Fruit fly (Drosophila melanogaster) whole organism, embryonic: ENCODE data around the gene CG5355.
A peak's percentile ranks its signal among the peaks of the same experiment; 100 is the strongest.

Experiments used
- ATbp ChIP-seq: fragments of 200-800 bp; sonication (Bioruptor generic); optimal IDR thresholded peaks from 2 replicates; lab custom pipeline; 2017; ENCODE audit warnings: missing biosample characterization, mild to moderate bottlenecking, missing genetic modification characterization, missing genetic modification reagents
- CG1024 ChIP-seq: fragments of 200-800 bp; sonication (Bioruptor generic); IDR thresholded peaks from 2 replicates; pipeline ENCODE4 v1.3.6; 2022; ENCODE audit warnings: missing biosample characterization, missing genetic modification characterization
- CG10366 ChIP-seq: fragments of 200-800 bp; sonication (Bioruptor generic); IDR thresholded peaks from 2 replicates; pipeline ENCODE4 v1.3.6; 2022; ENCODE audit warnings: missing biosample characterization, missing genetic modification characterization
- CG11695 ChIP-seq: fragments of 200-800 bp; sonication (Bioruptor generic); IDR thresholded peaks from 3 replicates; pipeline ENCODE4 v1.3.6; 2022; ENCODE audit warnings: missing biosample characterization, missing genetic modification characterization
- CG12391 ChIP-seq: fragments of 200-800 bp; sonication (Bioruptor generic); optimal IDR thresholded peaks from 3 replicates; lab custom pipeline; 2018; ENCODE audit warnings: missing biosample characterization, mild to moderate bottlenecking, missing genetic modification characterization, moderate library complexity
- CG13296 ChIP-seq: fragments of 200-800 bp; sonication (Bioruptor generic); optimal IDR thresholded peaks from 3 replicates; lab custom pipeline; 2018; ENCODE audit warnings: missing biosample characterization, mild to moderate bottlenecking, missing genetic modification characterization
- CG16779 ChIP-seq: fragments of 200-800 bp; sonication (Bioruptor generic); IDR thresholded peaks from 2 replicates; pipeline ENCODE4 v1.3.6; 2022; ENCODE audit warnings: missing biosample characterization, missing genetic modification characterization
- CG16813 ChIP-seq: fragments of 200-800 bp; sonication (Bioruptor generic); IDR thresholded peaks from 3 replicates; pipeline ENCODE4 v1.3.6; 2022; ENCODE audit warnings: missing biosample characterization, missing genetic modification characterization; ENCODE audit not compliant: partially characterized antibody
- CG17359 ChIP-seq: fragments of 200-800 bp; sonication (Bioruptor generic); optimal IDR thresholded peaks from 3 replicates; lab custom pipeline; 2018; ENCODE audit warnings: missing biosample characterization, mild to moderate bottlenecking, missing genetic modification characterization, moderate library complexity
- CG2129 ChIP-seq: fragments of 200-800 bp; sonication (Bioruptor generic); IDR thresholded peaks from 2 replicates; pipeline ENCODE4 v1.3.6; 2022; ENCODE audit warnings: missing biosample characterization, missing genetic modification characterization; ENCODE audit not compliant: partially characterized antibody
- CG2202 ChIP-seq: fragments of 200-800 bp; sonication (Bioruptor generic); optimal IDR thresholded peaks from 2 replicates; lab custom pipeline; 2018; ENCODE audit warnings: missing biosample characterization, mild to moderate bottlenecking, missing genetic modification characterization
- CG2712 ChIP-seq: fragments of 200-800 bp; optimal IDR thresholded peaks from 3 replicates; lab custom pipeline; 2019; ENCODE audit warnings: missing biosample characterization, mild to moderate bottlenecking, missing genetic modification characterization, moderate library complexity
- CG30020 ChIP-seq: fragments of 200-800 bp; optimal IDR thresholded peaks from 2 replicates; lab custom pipeline; 2019; ENCODE audit warnings: missing biosample characterization, mild to moderate bottlenecking, missing genetic modification characterization, moderate library complexity
- CG30403 ChIP-seq: fragments of 200-800 bp; sonication (Bioruptor generic); optimal IDR thresholded peaks from 3 replicates; lab custom pipeline; 2016; ENCODE audit warnings: missing biosample characterization, missing genetic modification characterization
- CG3726 ChIP-seq: fragments of 200-800 bp; sonication (Bioruptor generic); IDR thresholded peaks from 3 replicates; pipeline ENCODE4, ENCODE4 v1.3.6; 2022; ENCODE audit warnings: missing biosample characterization, missing genetic modification characterization
- CG4282 ChIP-seq: fragments of 200-800 bp; sonication (Bioruptor generic); optimal IDR thresholded peaks from 2 replicates; lab custom pipeline; 2016; ENCODE audit warnings: missing biosample characterization, missing genetic modification characterization
- CG4617 ChIP-seq: fragments of 200-800 bp; sonication (Bioruptor generic); optimal IDR thresholded peaks from 3 replicates; lab custom pipeline; 2016; ENCODE audit warnings: missing biosample characterization, missing genetic modification characterization, borderline replicate concordance
- CG4730 ChIP-seq: fragments of 200-800 bp; sonication (Bioruptor generic); IDR thresholded peaks from 2 replicates; pipeline ENCODE4 v1.3.6; 2022; ENCODE audit warnings: missing biosample characterization, missing genetic modification characterization
- CG4854 ChIP-seq: fragments of 200-800 bp; sonication (Bioruptor generic); optimal IDR thresholded peaks from 2 replicates; lab custom pipeline; 2016; ENCODE audit warnings: missing biosample characterization, missing genetic modification characterization, inconsistent platforms
- CG7745 ChIP-seq: fragments of 200-800 bp; sonication (Bioruptor generic); optimal IDR thresholded peaks from 2 replicates; lab custom pipeline; 2018; ENCODE audit warnings: missing biosample characterization, mild to moderate bottlenecking, missing genetic modification characterization, moderate library complexity
- CG8281 ChIP-seq: fragments of 200-800 bp; sonication (Bioruptor generic); optimal IDR thresholded peaks from 2 replicates; lab custom pipeline; 2018; ENCODE audit warnings: missing biosample characterization, mild to moderate bottlenecking, missing genetic modification characterization, moderate library complexity
- CG8359 ChIP-seq: fragments of 200-800 bp; sonication (Bioruptor generic); optimal IDR thresholded peaks from 2 replicates; lab custom pipeline; 2017; ENCODE audit warnings: missing biosample characterization, mild to moderate bottlenecking, missing genetic modification characterization, borderline replicate concordance
- CG8478 ChIP-seq: fragments of >200 bp; optimal IDR thresholded peaks from 2 replicates; lab custom pipeline; 2018
- Chrac-16 ChIP-seq: fragments of 200-800 bp; sonication (Bioruptor generic); optimal IDR thresholded peaks from 3 replicates; lab custom pipeline; 2016; ENCODE audit warnings: missing biosample characterization, missing genetic modification characterization
- Dip2 ChIP-seq: fragments of 200-800 bp; sonication (Bioruptor generic); IDR thresholded peaks from 2 replicates; pipeline ENCODE4 v1.3.6; 2022; ENCODE audit warnings: missing biosample characterization, missing genetic modification characterization
- GATAe ChIP-seq: fragments of 200-800 bp; sonication (Bioruptor generic); conservative IDR thresholded peaks from 2 replicates; pipeline ENCODE4 v1.3.6; 2022; ENCODE audit warnings: missing biosample characterization, missing genetic modification characterization
- HLH4C ChIP-seq: fragments of 200-800 bp; sonication (Bioruptor generic); IDR thresholded peaks from 3 replicates; pipeline ENCODE4 v1.3.6; 2022; ENCODE audit warnings: missing biosample characterization, missing genetic modification characterization; ENCODE audit not compliant: partially characterized antibody
- Mes4 ChIP-seq: fragments of 200-800 bp; sonication (Bioruptor generic); optimal IDR thresholded peaks from 2 replicates; lab custom pipeline; 2016; ENCODE audit warnings: missing biosample characterization, missing genetic modification characterization
- Myb ChIP-seq: fragments of 200-800 bp; sonication (Bioruptor generic); optimal IDR thresholded peaks from 2 replicates; lab custom pipeline; 2016; ENCODE audit warnings: missing biosample characterization, missing genetic modification characterization
- Neu2 ChIP-seq: fragments of 200-800 bp; sonication (Bioruptor generic); optimal IDR thresholded peaks from 3 replicates; lab custom pipeline; 2016; ENCODE audit warnings: missing biosample characterization, missing genetic modification characterization, borderline replicate concordance
- Ravus ChIP-seq: fragments of 200-800 bp; sonication (Bioruptor generic); IDR thresholded peaks from 2 replicates; pipeline ENCODE4 v1.3.6; 2022; ENCODE audit warnings: missing biosample characterization, missing genetic modification characterization
- Sry-β ChIP-seq: fragments of 200-800 bp; sonication (Bioruptor generic); optimal IDR thresholded peaks from 2 replicates; lab custom pipeline; 2018; ENCODE audit warnings: missing biosample characterization, mild to moderate bottlenecking, missing genetic modification characterization, moderate library complexity
- amos ChIP-seq: fragments of 200-800 bp; sonication (Bioruptor generic); IDR thresholded peaks from 2 replicates; pipeline ENCODE4 v1.3.6; 2022; ENCODE audit warnings: missing biosample characterization, missing genetic modification characterization; ENCODE audit not compliant: partially characterized antibody
- bsh ChIP-seq, 2 experiments: fragments of 200-800 bp; sonication (Bioruptor generic); optimal IDR thresholded peaks; 2 replicates each; lab custom pipeline; 2017 to 2018; ENCODE audit warnings: mild to moderate bottlenecking in 2 of 2, missing biosample characterization in 2 of 2, missing genetic modification characterization in 2 of 2, moderate library complexity in 1 of 2
- cas ChIP-seq: fragments of 200-800 bp; sonication (Bioruptor generic); IDR thresholded peaks from 2 replicates; pipeline ENCODE4 v1.3.6; 2022; ENCODE audit warnings: missing biosample characterization, missing genetic modification characterization
- chif ChIP-seq, 2 experiments: fragments of 200-800 bp; sonication (Bioruptor generic); optimal IDR thresholded peaks; 3 replicates each; lab custom pipeline; 2016; ENCODE audit warnings: missing biosample characterization in 2 of 2, missing genetic modification characterization in 2 of 2
- chm ChIP-seq: fragments of 200-800 bp; sonication (Bioruptor generic); IDR thresholded peaks from 2 replicates; pipeline ENCODE4 v1.3.6; 2022; ENCODE audit warnings: missing biosample characterization, missing genetic modification characterization
- gt ChIP-seq: fragments of 200-800 bp; sonication (Bioruptor generic); IDR thresholded peaks from 2 replicates; pipeline ENCODE4 v1.3.6; 2022; ENCODE audit warnings: missing biosample characterization, missing genetic modification characterization
- h ChIP-seq: fragments of >200 bp; optimal IDR thresholded peaks from 2 replicates; lab custom pipeline; 2017
- hb ChIP-seq: fragments of 200-800 bp; sonication (Bioruptor generic); IDR thresholded peaks from 3 replicates; pipeline ENCODE4 v1.3.6; 2022; ENCODE audit warnings: missing biosample characterization, missing genetic modification characterization; ENCODE audit not compliant: partially characterized antibody
- jing ChIP-seq: fragments of 200-800 bp; sonication (Bioruptor generic); optimal IDR thresholded peaks from 2 replicates; lab custom pipeline; 2018; ENCODE audit warnings: missing biosample characterization, mild to moderate bottlenecking, missing genetic modification characterization
- lab ChIP-seq: fragments of 200-800 bp; sonication (Bioruptor generic); optimal IDR thresholded peaks from 3 replicates; lab custom pipeline; 2017; ENCODE audit warnings: missing biosample characterization, missing genetic modification characterization, mild to moderate bottlenecking, moderate library complexity, missing genetic modification reagents
- lola ChIP-seq, 3 experiments: fragments of >200 bp in 2 of 3; fragments of 200-800 bp in 1 of 3; sonication (Bioruptor generic) in 1 of 3; optimal IDR thresholded peaks; 2 replicates each; lab custom pipeline; 2017 to 2019; ENCODE audit warnings: missing biosample characterization in 3 of 3, missing genetic modification characterization in 3 of 3, mild to moderate bottlenecking in 1 of 3, moderate library complexity in 1 of 3
- onecut ChIP-seq: fragments of 200-800 bp; sonication (Bioruptor generic); IDR thresholded peaks from 2 replicates; pipeline ENCODE4 v1.3.6; 2022; ENCODE audit warnings: missing biosample characterization, missing genetic modification characterization
- org-1 ChIP-seq: fragments of 200-800 bp; sonication (Bioruptor generic); optimal IDR thresholded peaks from 2 replicates; lab custom pipeline; 2017; ENCODE audit warnings: missing biosample characterization, missing genetic modification characterization
- tin ChIP-seq: fragments of 200-800 bp; sonication (Bioruptor generic); optimal IDR thresholded peaks from 3 replicates; lab custom pipeline; 2016; ENCODE audit warnings: missing biosample characterization, missing genetic modification characterization
- trh ChIP-seq: fragments of 200-800 bp; sonication (Bioruptor generic); optimal IDR thresholded peaks from 2 replicates; lab custom pipeline; 2016; ENCODE audit warnings: missing biosample characterization, missing genetic modification characterization
- unc-4 ChIP-seq: fragments of 200-800 bp; sonication (Bioruptor generic); IDR thresholded peaks from 2 replicates; pipeline ENCODE4 v1.3.6; 2022; ENCODE audit warnings: missing biosample characterization, missing genetic modification characterization; ENCODE audit not compliant: partially characterized antibody
- wdn ChIP-seq: fragments of 200-800 bp; sonication (Bioruptor generic); IDR thresholded peaks from 2 replicates; pipeline ENCODE4 v1.3.6; 2022; ENCODE audit warnings: missing biosample characterization, missing genetic modification characterization
- wor ChIP-seq: fragments of 200-800 bp; sonication (Bioruptor generic); IDR thresholded peaks from 2 replicates; pipeline ENCODE4 v1.3.6; 2022; ENCODE audit warnings: missing biosample characterization, missing genetic modification characterization
- yki ChIP-seq: fragments of >200 bp; optimal IDR thresholded peaks from 3 replicates; lab custom pipeline; 2018

Gene CG5355

dm6 chr2L:10403803-10404315, 9.4 kb downstream of the CG5355 start (continued):
- TF ChIP-seq CG11695 (GFP tag; lab: Robert Waterston, UW) (no peak; the same call in 2 of the 3 replicates), ATbp (GFP tag; lab: Kevin White, UChicago) (no peak), Ravus (GFP tag; lab: Robert Waterston, UW) (no peak), CG16813 (GFP tag; lab: Robert Waterston, UW) (peak; percentile 45; the same call in 1 of the 3 replicates), cas (no peak), wor (no peak), lola (GFP tag; optimal IDR thresholded peaks at IDR 0.05; lab: Kevin White, UChicago) (no peak), CG16779 (no peak), CG2129 (no peak), Neu2 (GFP tag; lab: Kevin White, UChicago) (no peak), CG12391 (tag; lab: Kevin White, UChicago) (no peak), h (lab: Kevin White, UChicago) (no peak), CG30403 (GFP tag; lab: Kevin White, UChicago) (no peak), gt (GFP tag; lab: Robert Waterston, UW) (no peak), Chrac-16 (GFP tag; lab: Kevin White, UChicago) (no peak), CG4730 (GFP tag; lab: Robert Waterston, UW) (no peak), CG30020 (tag; lab: Kevin White, UChicago) (peak; percentile 95), CG2202 (tag; lab: Kevin White, UChicago) (no peak), tin (GFP tag; lab: Kevin White, UChicago) (no peak), CG8281 (tag; lab: Kevin White, UChicago) (no peak), CG7745 (tag; lab: Kevin White, UChicago) (no peak), CG4617 (GFP tag; lab: Kevin White, UChicago) (peak; percentile 57), CG8478 (lab: Kevin White, UChicago) (no peak), CG3726 (GFP tag; lab: Robert Waterston, UW) (no peak), HLH4C (peak; percentile 67), Sry-β (GFP tag; lab: Kevin White, UChicago) (peak; percentile 54), CG10366 (GFP tag; lab: Robert Waterston, UW) (no peak), Mes4 (GFP tag; lab: Kevin White, UChicago) (no peak), CG17359 (tag; lab: Kevin White, UChicago) (no peak), CG4854 (no peak), chif (GFP tag; optimal IDR thresholded peaks at IDR 0.05; lab: Kevin White, UChicago) (no peak), CG8359 (GFP tag; lab: Kevin White, UChicago) (no peak), wdn (GFP tag; lab: Robert Waterston, UW) (no peak), chm (GFP tag; lab: Robert Waterston, UW) (no peak), onecut (no peak), lab (GFP tag; lab: Kevin White, UChicago) (no peak), trh (GFP tag; lab: Kevin White, UChicago) (no peak), CG1024 (GFP tag; lab: Robert Waterston, UW) (no peak), unc-4 (GFP tag; lab: Robert Waterston, UW) (peak; percentile 56; the same call in 1 of the 2 replicates), amos (peak; percentile 21; the same call in 1 of the 2 replicates), hb (GFP tag; lab: Robert Waterston, UW) (no peak), yki (lab: Kevin White, UChicago) (no peak), GATAe (no peak), CG4282 (GFP tag; lab: Kevin White, UChicago) (no peak), CG2712 (tag; lab: Kevin White, UChicago) (peak; percentile 16), org-1 (GFP tag; lab: Kevin White, UChicago) (no peak), CG13296 (no peak), Dip2 (no peak), jing (GFP tag; lab: Kevin White, UChicago) (no peak), Myb (no peak), bsh (GFP tag; optimal IDR thresholded peaks at IDR 0.05; lab: Kevin White, UChicago) (no peak)
